Worm (Caenorhabditis elegans) whole organism, L4/young adult: ENCODE measurements around the gene rabr-1.

ENCODE experiments used
- dao-5 ChIP-seq: sonication (generic microtip); optimal IDR thresholded peaks from 2 replicates; lab custom pipeline; 2016; ENCODE audit warnings: missing genotype, missing genetic modification characterization, moderate library complexity, missing compliant biosample characterization
- him-1 ChIP-seq: sonication (generic microtip); optimal IDR thresholded peaks from 2 replicates; lab custom pipeline; 2016; ENCODE audit warnings: missing genotype, missing genetic modification reagents, missing genetic modification characterization, missing compliant biosample characterization

ce11 chrX:2549322-2549721 is 53.3 kb downstream of the rabr-1 start:
- peak; percentile 52 for TF ChIP-seq dao-5 (tag; lab: Kevin White, UChicago)
- TF ChIP-seq him-1 (tag; lab: Kevin White, UChicago), result peak; percentile 69
